Worm (Caenorhabditis elegans) whole organism, L4/young adult: Measurements from ENCODE around the gene C17E7.9.

ENCODE experiments used
- W03F9.2 ChIP-seq: fragments of 150-350 bp; optimal IDR thresholded peaks from 2 replicates; lab custom pipeline; 2014; ENCODE audit warnings: missing biosample characterization, missing genetic modification characterization
- dao-5 ChIP-seq: sonication (generic microtip); optimal IDR thresholded peaks from 2 replicates; lab custom pipeline; 2016; ENCODE audit warnings: missing genotype, missing genetic modification characterization, moderate library complexity, missing compliant biosample characterization
- him-1 ChIP-seq: sonication (generic microtip); optimal IDR thresholded peaks from 2 replicates; lab custom pipeline; 2016; ENCODE audit warnings: missing genotype, missing genetic modification reagents, missing genetic modification characterization, missing compliant biosample characterization

DNA sequence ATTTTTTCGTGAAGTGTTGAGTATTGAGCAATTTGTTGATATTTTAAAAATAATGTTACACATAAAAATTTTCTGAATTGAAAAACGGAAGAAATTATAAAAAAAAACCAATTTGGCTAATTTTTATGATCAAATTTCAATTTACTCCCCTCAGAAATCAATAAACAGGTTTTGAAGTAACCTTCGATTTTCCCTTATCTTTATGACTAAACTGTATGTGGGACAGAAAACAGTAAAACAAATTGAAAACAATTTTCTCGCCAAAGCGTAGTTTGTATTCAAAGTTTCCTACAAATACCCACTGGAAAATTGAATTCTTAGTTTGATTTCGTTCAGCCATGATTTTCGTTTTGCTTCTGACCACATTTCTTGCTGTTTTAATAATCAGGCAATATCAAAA lies 48.1 kb upstream of the C17E7.9 start, which contains the start of gene cyp-35B1:
- TF ChIP-seq him-1 = no peak
- no peak for TF ChIP-seq dao-5 (tag; lab: Kevin White, UChicago)
- TF ChIP-seq W03F9.2 = no peak
